Fruit fly (Drosophila melanogaster) whole organism, adult: ENCODE measurements around the gene CG31038.
"Not testable (repeated sequence)": the region's sequence is repeated elsewhere in the genome, so short reads cannot be mapped to it uniquely, and the experiment has no call there.

ENCODE experiments used
- CG12768 ChIP-seq: fragments of 200-800 bp; sonication (Bioruptor generic); optimal IDR thresholded peaks from 2 replicates; lab custom pipeline; 2017; ENCODE audit warnings: missing biosample characterization, missing genetic modification characterization, mild to moderate bottlenecking, moderate library complexity, missing genetic modification reagents
- CG14711 ChIP-seq: fragments of 200-800 bp; sonication (Bioruptor generic); optimal IDR thresholded peaks from 2 replicates; lab custom pipeline; 2018; ENCODE audit warnings: missing biosample characterization, mild to moderate bottlenecking, missing genetic modification characterization, moderate library complexity
- CG1620 ChIP-seq: fragments of 200-800 bp; sonication (Bioruptor generic); optimal IDR thresholded peaks from 2 replicates; lab custom pipeline; 2016; ENCODE audit warnings: missing biosample characterization, missing genetic modification characterization
- CG5204 ChIP-seq: fragments of 200-800 bp; sonication (Bioruptor generic); optimal IDR thresholded peaks from 2 replicates; lab custom pipeline; 2016; ENCODE audit warnings: missing biosample characterization, missing genetic modification characterization
- CG7101 ChIP-seq: fragments of 200-800 bp; sonication (Bioruptor generic); optimal IDR thresholded peaks from 2 replicates; lab custom pipeline; 2018; ENCODE audit warnings: missing biosample characterization, mild to moderate bottlenecking, missing genetic modification characterization, moderate library complexity
- Crg-1 ChIP-seq: fragments of 200-800 bp; sonication (Bioruptor generic); optimal IDR thresholded peaks from 2 replicates; lab custom pipeline; 2016; ENCODE audit warnings: missing biosample characterization, missing genetic modification characterization
- bab1 ChIP-seq: fragments of 200-800 bp; sonication (Bioruptor generic); optimal IDR thresholded peaks from 3 replicates; lab custom pipeline; 2019; ENCODE audit warnings: missing biosample characterization, mild to moderate bottlenecking, missing genetic modification characterization, moderate library complexity
- cic ChIP-seq: fragments of 200-800 bp; sonication (Bioruptor generic); optimal IDR thresholded peaks from 2 replicates; lab custom pipeline; 2017; ENCODE audit warnings: missing biosample characterization, mild to moderate bottlenecking, missing genetic modification characterization, moderate library complexity
- cnc ChIP-seq, 2 experiments: fragments of >200 bp; optimal IDR thresholded peaks; 2 replicates each; lab custom pipeline; 2017
- kay ChIP-seq: fragments of 200-800 bp; sonication (Bioruptor generic); peaks from one replicate; lab custom pipeline; 2016; ENCODE audit warnings: missing biosample characterization, missing genetic modification characterization, borderline replicate concordance
- ovo ChIP-seq: fragments of 200-800 bp; sonication (Bioruptor generic); optimal IDR thresholded peaks from 2 replicates; lab custom pipeline; 2016; ENCODE audit warnings: missing biosample characterization, missing genetic modification characterization
- toe ChIP-seq: fragments of 200-800 bp; sonication (Bioruptor generic); optimal IDR thresholded peaks from 2 replicates; lab custom pipeline; 2016; ENCODE audit warnings: missing biosample characterization, missing genetic modification characterization

dm6 chr3R:29921916-29922315, 45.1 kb downstream of the CG31038 start, which contains the start of gene Jon99Ciii:
- TF ChIP-seq cic (GFP tag; lab: Kevin White, UChicago); CG14711 (tag; lab: Kevin White, UChicago); kay (GFP tag; lab: Kevin White, UChicago); CG7101; CG5204 (GFP tag; lab: Kevin White, UChicago); CG12768 (GFP tag; lab: Kevin White, UChicago); CG1620; cnc (optimal IDR thresholded peaks at IDR 0.05; lab: Kevin White, UChicago); bab1 (GFP tag; lab: Kevin White, UChicago); Crg-1; ovo (GFP tag; lab: Kevin White, UChicago); toe: not testable (repeated sequence)
